Fruit fly (Drosophila melanogaster): ENCODE results near the gene CG10853.
A peak's percentile ranks its signal among the peaks of the same experiment; 100 is the strongest.

CG10853 gene

DNA sequence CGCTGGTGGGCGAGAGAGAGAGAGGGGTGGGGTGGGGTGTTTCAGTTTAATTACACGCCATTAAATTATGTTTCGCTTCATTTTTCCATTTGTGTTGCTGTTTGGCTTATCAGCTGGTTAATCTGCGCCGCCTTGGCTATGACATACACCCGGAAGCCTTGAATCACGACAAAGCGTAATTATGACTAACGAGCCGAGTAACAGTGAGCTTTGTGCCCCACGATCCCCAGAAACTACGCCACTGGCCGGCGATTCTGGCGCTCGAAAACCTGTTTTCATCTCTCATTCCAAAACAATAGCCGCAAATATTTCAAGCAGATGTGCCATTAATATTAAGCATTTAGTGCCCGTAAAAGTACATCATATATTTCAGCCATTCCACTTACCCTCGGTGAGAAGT, 4.2 kb downstream of the CG10853 start (continued):
- TF ChIP-seq Hr78 (GFP tag; optimal IDR thresholded peaks at IDR 0.05) (no peak), Rfx (GFP tag; IDR thresholded peaks at IDR 0.05) (peak; percentile 48; the same call in 1 of the 2 replicates), fd3F (GFP tag; optimal IDR thresholded peaks at IDR 0.05) (no peak), so (GFP tag; IDR thresholded peaks at IDR 0.05) (no peak), CG9215 (GFP tag; IDR thresholded peaks at IDR 0.05) (no peak), eve (GFP tag; optimal IDR thresholded peaks at IDR 0.05) (no peak), knrl (GFP tag; IDR thresholded peaks at IDR 0.05; ENCODE audit: partially characterized antibody) (no peak), repo (GFP tag; optimal IDR thresholded peaks at IDR 0.05) (no peak), sd (tag; optimal IDR thresholded peaks at IDR 0.05) (peak; percentile 56), pfk (GFP tag; optimal IDR thresholded peaks at IDR 0.05) (no peak), CG3995 (GFP tag; optimal IDR thresholded peaks at IDR 0.05) (peak; percentile 91), HLH3B (GFP tag; IDR thresholded peaks at IDR 0.05) (no peak), CG12391 (tag; optimal IDR thresholded peaks at IDR 0.05) (no peak), chinmo (GFP tag; IDR thresholded peaks at IDR 0.05; ENCODE audit: partially characterized antibody) (0 out of 4 replicates have a peak, but pooled peaks have one; percentile 55), caup (GFP tag; optimal IDR thresholded peaks at IDR 0.05; ENCODE audit: severe bottlenecking) (no peak), tll (GFP tag; optimal IDR thresholded peaks at IDR 0.05) (no peak), CG8765 (GFP tag; IDR thresholded peaks at IDR 0.05) (no peak), Meics (GFP tag; optimal IDR thresholded peaks at IDR 0.05) (no peak), B-H2 (GFP tag; optimal IDR thresholded peaks at IDR 0.05) (peak; percentile 15), Hsf (GFP tag; optimal IDR thresholded peaks at IDR 0.05) (no peak), Bteb2 (GFP tag; optimal IDR thresholded peaks at IDR 0.05) (no peak), CG11504 (tag; optimal IDR thresholded peaks at IDR 0.05) (no peak), slp2 (GFP tag; optimal IDR thresholded peaks at IDR 0.05) (no peak), Jarid2 (GFP tag; optimal IDR thresholded peaks at IDR 0.05) (no peak), ssp (GFP tag; IDR thresholded peaks at IDR 0.05) (no peak)

DNA sequence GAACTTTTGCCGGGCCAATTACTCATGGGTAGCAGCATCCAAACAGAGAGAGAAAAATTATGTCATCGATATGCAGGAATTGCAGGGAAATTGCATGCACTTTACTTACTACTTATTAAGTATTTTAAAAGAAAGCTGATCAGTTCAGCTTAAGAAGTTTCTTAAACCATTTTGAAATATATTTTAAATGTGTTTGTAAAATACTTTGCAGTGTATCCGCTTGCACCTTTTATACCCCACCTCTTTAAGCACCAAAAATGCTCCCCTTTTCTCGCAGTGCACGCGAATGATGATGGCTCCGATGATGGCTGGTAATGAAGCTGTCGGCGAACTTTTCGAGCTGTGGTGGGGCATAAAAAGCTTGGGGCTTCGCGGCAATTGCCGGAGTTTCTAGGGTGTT, 4.8 kb downstream of the CG10853 start, which contains the start of gene CG14984:
CG14984 (minus strand) TSS at position 83 of the 400 bp plus-strand sequence.
- no peak for TF ChIP-seq az2 (GFP tag; optimal IDR thresholded peaks at IDR 0.05)
- no peak for TF ChIP-seq dimm (GFP tag; IDR thresholded peaks at IDR 0.05)
- TF ChIP-seq CrebB (tag; optimal IDR thresholded peaks at IDR 0.05), result no peak
- TF ChIP-seq Lhr (GFP tag; optimal IDR thresholded peaks at IDR 0.05), result no peak
- no peak for TF ChIP-seq zf30C (GFP tag; optimal IDR thresholded peaks at IDR 0.05)
- TF ChIP-seq CG15479 (GFP tag; optimal IDR thresholded peaks at IDR 0.05), result no peak
- TF ChIP-seq CG17361 (GFP tag; IDR thresholded peaks at IDR 0.05), result no peak; the same call in 1 of the 3 replicates
- TF ChIP-seq Sry-δ (GFP tag; optimal IDR thresholded peaks at IDR 0.05), result peak; percentile 18
- no peak for TF ChIP-seq NC2α (GFP tag; optimal IDR thresholded peaks at IDR 0.05)
- peak; percentile 67 for TF ChIP-seq lbe (GFP tag; optimal IDR thresholded peaks at IDR 0.05)
- TF ChIP-seq amos (GFP tag; IDR thresholded peaks at IDR 0.05; ENCODE audit: partially characterized antibody), result no peak
- TF ChIP-seq CG12391 (tag; optimal IDR thresholded peaks at IDR 0.05), result no peak
- TF ChIP-seq CG31224 (GFP tag; IDR thresholded peaks at IDR 0.05), result peak; percentile 59
- peak; percentile 20 for TF ChIP-seq Xbp1 (GFP tag; optimal IDR thresholded peaks at IDR 0.05)
- no peak for TF ChIP-seq kni (GFP tag; optimal IDR thresholded peaks at IDR 0.05)
- TF ChIP-seq Atf-2 (GFP tag; optimal IDR thresholded peaks at IDR 0.05), result no peak
- TF ChIP-seq CG10209 (GFP tag; optimal IDR thresholded peaks at IDR 0.05), result no peak
- TF ChIP-seq seq (GFP tag; IDR thresholded peaks at IDR 0.05), result no peak
- no peak for TF ChIP-seq psq (GFP tag; optimal IDR thresholded peaks at IDR 0.05)
- TF ChIP-seq tll (GFP tag; optimal IDR thresholded peaks at IDR 0.05), result no peak
- no peak for TF ChIP-seq CG4854 (GFP tag; optimal IDR thresholded peaks at IDR 0.05)
- TF ChIP-seq TFAM (GFP tag; optimal IDR thresholded peaks at IDR 0.05), result no peak
- TF ChIP-seq CG15269 (tag; optimal IDR thresholded peaks at IDR 0.05), result peak; percentile 20
- TF ChIP-seq CG9727 (GFP tag; optimal IDR thresholded peaks at IDR 0.05), result peak; percentile 13
- no peak; the same call in 1 of the 2 replicates for TF ChIP-seq vvl (GFP tag; IDR thresholded peaks at IDR 0.05)
- TF ChIP-seq pan (optimal IDR thresholded peaks at IDR 0.05), result no peak
- TF ChIP-seq pan (GFP tag; optimal IDR thresholded peaks at IDR 0.05 in 1 of 2, IDR thresholded peaks at IDR 0.05 in 1 of 2), result peak in 1 of 2 experiments; percentile 20
- no peak for TF ChIP-seq CG7963 (GFP tag; IDR thresholded peaks at IDR 0.05; ENCODE audit: partially characterized antibody)
